Worm (Caenorhabditis elegans): ENCODE data around the gene C17H12.2.
"Not testable (repeated sequence)": the region's sequence is repeated elsewhere in the genome, so short reads cannot be mapped to it uniquely, and the experiment has no call there.

The C17H12.2 gene

ce11 chrIV:6790438-6791124 lies at the start of gene C17H12.2, which contains the start of gene vha-8:
C17H12.2 (minus strand) TSS chrIV:6790488.
vha-8 (plus strand) TSS chrIV:6791074.
- TF ChIP-seq unc-62 (GFP tag; optimal IDR thresholded peaks at IDR 0.05), result peak; percentile 34

ce11 chrIV:6839091-6839522 lies 48.8 kb upstream of the C17H12.2 start:
- no peak for TF ChIP-seq unc-62 (GFP tag; optimal IDR thresholded peaks at IDR 0.05)

- TF ChIP-seq unc-62 (GFP tag; optimal IDR thresholded peaks at IDR 0.05), result no peak
Observed at ce11 chrIV:6836769-6837168, 46.5 kb upstream of the C17H12.2 start.

- TF ChIP-seq unc-62 (GFP tag; optimal IDR thresholded peaks at IDR 0.05), result no peak
Observed at ce11 chrIV:6834705-6835104, 44.4 kb upstream of the C17H12.2 start.

ce11 chrIV:6833617-6834016 lies 43.3 kb upstream of the C17H12.2 start:
- TF ChIP-seq unc-62 (GFP tag; optimal IDR thresholded peaks at IDR 0.05), result no peak

ce11 chrIV:6832194-6832593 lies 41.9 kb upstream of the C17H12.2 start:
- no peak for TF ChIP-seq unc-62 (GFP tag; optimal IDR thresholded peaks at IDR 0.05)

- TF ChIP-seq unc-62 (GFP tag; optimal IDR thresholded peaks at IDR 0.05), result no peak
Observed at ce11 chrIV:6829902-6830301, 39.6 kb upstream of the C17H12.2 start, which contains the start of gene H20E11.1. H20E11.1 (plus strand) TSS chrIV:6830145.

- not testable (repeated sequence) for TF ChIP-seq unc-62 (GFP tag; optimal IDR thresholded peaks at IDR 0.05)
Observed at ce11 chrIV:6827477-6827876, 37.2 kb upstream of the C17H12.2 start, which contains the start of gene H20E11.2. H20E11.2 (plus strand) TSS chrIV:6827777.

ce11 chrIV:6824622-6825021 lies 34.3 kb upstream of the C17H12.2 start, which contains the start of gene H20E11.3:
H20E11.3 (plus strand) TSS chrIV:6824816.
- TF ChIP-seq unc-62 (GFP tag; optimal IDR thresholded peaks at IDR 0.05), result no peak

ce11 chrIV:6822406-6822805 lies 32.1 kb upstream of the C17H12.2 start, which contains the start of gene C17H12.6:
C17H12.6 (minus strand) TSS chrIV:6822506.
- no peak for TF ChIP-seq unc-62 (GFP tag; optimal IDR thresholded peaks at IDR 0.05)

ce11 chrIV:6821709-6822108 lies 31.4 kb upstream of the C17H12.2 start:
- TF ChIP-seq unc-62 (GFP tag; optimal IDR thresholded peaks at IDR 0.05), result no peak

- TF ChIP-seq unc-62 (GFP tag; optimal IDR thresholded peaks at IDR 0.05), result no peak
Observed at ce11 chrIV:6818369-6818768, 28.1 kb upstream of the C17H12.2 start, which contains the start of gene C17H12.8. C17H12.8 (plus strand) TSS chrIV:6818703.

- TF ChIP-seq unc-62 (GFP tag; optimal IDR thresholded peaks at IDR 0.05), result no peak
Observed at ce11 chrIV:6817554-6817953, 27.3 kb upstream of the C17H12.2 start, which contains the start of gene C17H12.5. C17H12.5 (minus strand) TSS chrIV:6817654.

ce11 chrIV:6811808-6812207 lies 21.5 kb upstream of the C17H12.2 start, which contains the start of gene ceh-48:
ceh-48 (plus strand) TSS chrIV:6812108.
- TF ChIP-seq unc-62 (GFP tag; optimal IDR thresholded peaks at IDR 0.05), result no peak

ce11 chrIV:6809756-6810155 lies 19.5 kb upstream of the C17H12.2 start:
- no peak for TF ChIP-seq unc-62 (GFP tag; optimal IDR thresholded peaks at IDR 0.05)

- TF ChIP-seq unc-62 (GFP tag; optimal IDR thresholded peaks at IDR 0.05), result no peak
Observed at ce11 chrIV:6806475-6807063, 16.3 kb upstream of the C17H12.2 start, which contains the start of gene C17H12.10. C17H12.10 (plus strand) TSS chrIV:6806799.

ce11 chrIV:6804815-6805214 lies 14.5 kb upstream of the C17H12.2 start, which contains the start of gene C17H12.37:
C17H12.37 (plus strand) TSS chrIV:6805115.
- TF ChIP-seq unc-62 (GFP tag; optimal IDR thresholded peaks at IDR 0.05), result no peak

All from whole organism, dauer.